Worm (Caenorhabditis elegans): Measurements from ENCODE around the gene Y116A8C.25.
A peak's percentile ranks its signal among the peaks of the same experiment; 100 is the strongest.

Y116A8C.25 gene

DNA sequence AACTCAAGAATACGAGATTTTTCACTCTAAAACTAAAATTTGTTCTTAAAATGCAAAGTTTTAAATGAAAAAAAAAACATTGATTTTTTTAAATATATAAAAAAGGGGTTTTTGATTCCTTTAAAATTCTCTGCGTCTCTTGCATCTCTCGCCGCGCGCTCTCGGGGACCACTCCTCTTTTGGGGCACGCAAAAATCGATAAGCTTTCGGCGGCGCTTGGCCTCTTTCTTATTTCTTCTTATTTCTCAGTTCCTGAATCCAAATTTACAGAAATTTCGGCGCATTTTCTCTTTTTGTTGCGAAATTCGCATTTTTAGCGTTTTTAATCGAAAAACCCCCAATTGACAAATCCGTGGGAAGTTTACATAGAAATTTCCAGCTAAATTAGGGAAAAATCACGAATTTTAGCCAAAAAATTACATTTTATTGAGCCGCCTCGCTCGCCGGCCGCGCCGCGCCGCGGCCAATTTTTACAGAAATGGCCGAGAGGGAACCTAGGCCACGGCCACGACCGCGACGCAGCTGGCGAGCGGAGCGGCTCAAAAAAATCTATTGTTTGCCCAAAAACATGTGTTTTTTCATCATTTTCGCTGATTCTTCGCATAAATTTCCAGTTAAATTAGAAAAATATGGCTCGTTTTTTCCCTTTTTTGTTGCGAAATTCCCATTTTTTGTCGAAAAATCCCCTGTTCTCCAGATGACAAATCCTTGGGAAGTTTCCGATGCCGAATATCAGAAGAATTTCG, 40.6 kb upstream of the Y116A8C.25 start, which contains the start of gene itsn-1:
TSS of gene itsn-1 (plus strand) at position 696 of the 746 bp plus-strand sequence.
- TF ChIP-seq egl-27 (tag; optimal IDR thresholded peaks at IDR 0.05), result no peak
- TF ChIP-seq lin-13 (GFP tag; optimal IDR thresholded peaks at IDR 0.05), result no peak
- TF ChIP-seq blmp-1 (tag; optimal IDR thresholded peaks at IDR 0.05; ENCODE audit: insufficient read depth), result no peak
- TF ChIP-seq lsy-2 (tag; optimal IDR thresholded peaks at IDR 0.05), result no peak
- TF ChIP-seq sma-9 (GFP tag; optimal IDR thresholded peaks at IDR 0.05), result no peak
- TF ChIP-seq sma-9 (tag; optimal IDR thresholded peaks at IDR 0.05), result no peak
- TF ChIP-seq unc-39 (tag; optimal IDR thresholded peaks at IDR 0.05), result no peak
- TF ChIP-seq nhr-129 (tag; optimal IDR thresholded peaks at IDR 0.05), result no peak
- TF ChIP-seq nhr-77 (tag; optimal IDR thresholded peaks at IDR 0.05), result no peak
- no peak for TF ChIP-seq nhr-237 (tag; optimal IDR thresholded peaks at IDR 0.05)
- TF ChIP-seq ceh-16 (tag; optimal IDR thresholded peaks at IDR 0.05), result no peak
- no peak for TF ChIP-seq unc-55 (GFP tag; optimal IDR thresholded peaks at IDR 0.05)

DNA sequence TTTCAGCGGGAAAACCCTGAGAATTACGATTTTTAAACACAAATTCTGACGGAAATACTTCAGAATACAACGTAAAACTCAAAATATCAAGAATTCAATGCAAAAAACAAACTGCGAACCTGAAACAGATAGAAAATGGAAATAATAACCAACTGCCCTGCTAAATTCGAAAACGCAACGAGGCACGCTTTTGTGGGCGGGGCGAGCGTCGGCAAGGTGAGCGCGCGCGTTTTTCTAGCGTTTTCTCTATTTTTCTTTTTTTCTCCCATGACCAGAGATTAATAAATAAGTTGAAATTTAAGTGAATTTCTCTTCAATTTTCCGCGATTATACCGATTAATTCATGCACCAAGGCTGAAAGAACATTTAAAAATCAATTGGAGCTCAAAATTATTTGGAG, 40.0 kb upstream of the Y116A8C.25 start, which contains the start of gene uaf-2:
TSS of gene uaf-2 (minus strand) at position 183 of the 400 bp plus-strand sequence.
- TF ChIP-seq lin-39 (tag; optimal IDR thresholded peaks at IDR 0.05), result no peak
- no peak for TF ChIP-seq lin-13 (GFP tag; optimal IDR thresholded peaks at IDR 0.05)
- peak; percentile 6 for TF ChIP-seq crh-2 (tag; optimal IDR thresholded peaks at IDR 0.05)
- TF ChIP-seq nhr-77 (tag; optimal IDR thresholded peaks at IDR 0.05), result no peak
- TF ChIP-seq nhr-6 (tag; optimal IDR thresholded peaks at IDR 0.05), result no peak
- TF ChIP-seq nhr-129 (tag; optimal IDR thresholded peaks at IDR 0.05), result peak; percentile 22
- TF ChIP-seq elt-1 (tag; optimal IDR thresholded peaks at IDR 0.05), result no peak
- no peak for TF ChIP-seq alr-1 (tag; optimal IDR thresholded peaks at IDR 0.05)
- TF ChIP-seq mbf-1 (tag; optimal IDR thresholded peaks at IDR 0.05), result no peak
- TF ChIP-seq sma-3 (GFP tag; optimal IDR thresholded peaks at IDR 0.05), result peak; percentile 36
- TF ChIP-seq R02D3.7 (tag; optimal IDR thresholded peaks at IDR 0.05), result no peak
- TF ChIP-seq unc-55 (GFP tag; optimal IDR thresholded peaks at IDR 0.05), result peak; percentile 54
- peak; percentile 22 for TF ChIP-seq C34F6.9 (tag; optimal IDR thresholded peaks at IDR 0.05)
- no peak for TF ChIP-seq sem-4 (tag; optimal IDR thresholded peaks at IDR 0.05)
- TF ChIP-seq nhr-23 (tag; optimal IDR thresholded peaks at IDR 0.05), result no peak
- no peak for TF ChIP-seq unc-39 (tag; optimal IDR thresholded peaks at IDR 0.05)
- TF ChIP-seq gmeb-1 (tag; optimal IDR thresholded peaks at IDR 0.05), result peak; percentile 10

DNA sequence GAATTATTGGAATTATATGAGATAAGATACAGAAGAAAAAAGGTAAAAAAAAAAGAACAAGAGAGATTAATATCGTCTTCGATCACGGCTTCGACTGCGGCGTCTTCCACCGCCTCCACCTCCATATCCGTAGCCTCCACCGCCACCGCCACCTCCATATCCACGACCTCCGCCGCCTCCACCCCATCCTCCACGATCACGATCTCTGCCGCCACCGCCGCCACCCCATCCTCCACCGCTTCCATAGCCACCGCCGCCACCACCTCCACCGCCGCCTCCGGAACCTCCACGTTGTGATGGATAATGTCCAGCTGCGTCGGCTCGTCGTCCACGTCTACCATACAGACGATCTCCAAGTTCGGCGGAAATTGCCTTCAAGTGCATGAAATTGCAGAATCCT, 38.3 kb upstream of the Y116A8C.25 start:
- no peak for TF ChIP-seq mbf-1 (tag; optimal IDR thresholded peaks at IDR 0.05)

DNA sequence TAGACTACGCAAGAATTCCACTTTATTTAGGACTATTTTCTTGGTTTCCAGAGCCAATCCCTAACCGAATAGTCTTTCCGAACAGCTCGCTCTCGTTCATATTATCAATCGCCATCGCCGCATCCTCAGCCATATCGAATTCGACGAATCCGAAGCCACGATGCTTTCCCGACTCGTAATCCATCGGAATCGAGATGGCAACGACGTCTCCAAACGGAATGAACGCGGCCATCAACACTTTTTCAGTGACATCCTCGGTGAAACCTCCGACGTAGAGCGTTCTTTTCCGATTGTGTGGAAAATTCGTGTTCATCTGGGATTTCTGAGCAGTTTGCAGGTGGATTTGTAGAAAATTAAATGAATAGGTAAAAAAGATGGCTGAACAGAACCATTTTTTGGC, 37.8 kb upstream of the Y116A8C.25 start, which contains the start of gene cyn-13:
TSS of gene cyn-13 (minus strand) at position 313 of the 400 bp plus-strand sequence.
- no peak for TF ChIP-seq lsy-2 (tag; optimal IDR thresholded peaks at IDR 0.05)
- TF ChIP-seq egl-27 (tag; optimal IDR thresholded peaks at IDR 0.05), result no peak
- no peak for TF ChIP-seq nhr-129 (tag; optimal IDR thresholded peaks at IDR 0.05)
- no peak for TF ChIP-seq sma-3 (GFP tag; optimal IDR thresholded peaks at IDR 0.05)
- no peak for TF ChIP-seq blmp-1 (tag; optimal IDR thresholded peaks at IDR 0.05; ENCODE audit: insufficient read depth)
- no peak for TF ChIP-seq ceh-16 (tag; optimal IDR thresholded peaks at IDR 0.05)
- no peak for TF ChIP-seq lin-39 (tag; optimal IDR thresholded peaks at IDR 0.05)
- no peak for TF ChIP-seq mbf-1 (tag; optimal IDR thresholded peaks at IDR 0.05)
- no peak for TF ChIP-seq gmeb-1 (tag; optimal IDR thresholded peaks at IDR 0.05)
- no peak for TF ChIP-seq mdl-1 (tag; optimal IDR thresholded peaks at IDR 0.05)
- TF ChIP-seq ztf-1 (GFP tag; conservative IDR thresholded peaks at IDR 0.05), result no peak

DNA sequence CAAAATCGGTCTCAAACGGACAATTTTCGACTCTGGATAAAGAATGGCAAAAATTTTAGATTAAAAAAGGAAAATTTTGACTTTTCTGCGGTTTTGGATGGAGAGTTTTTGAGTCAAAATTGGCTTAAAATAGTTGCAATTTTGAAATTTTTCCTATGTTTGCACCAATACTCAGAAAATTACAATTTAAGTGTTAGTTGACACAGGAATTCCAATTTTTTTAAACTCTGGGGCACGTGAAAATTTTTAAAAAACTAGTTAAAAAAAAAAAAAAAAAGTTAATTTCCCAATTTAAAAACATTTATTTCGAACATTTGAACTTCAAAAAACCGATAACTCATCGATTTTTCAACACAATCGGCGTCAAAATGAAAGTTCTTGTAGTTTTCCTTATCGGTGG, 33.3 kb upstream of the Y116A8C.25 start, which contains the start of gene Y116A8C.33:
TSS of gene Y116A8C.33 (plus strand) at position 301 of the 400 bp plus-strand sequence.
- TF ChIP-seq nhr-77 (tag; optimal IDR thresholded peaks at IDR 0.05) (no peak), zag-1 (tag; optimal IDR thresholded peaks at IDR 0.05) (no peak), ZK546.5 (tag; optimal IDR thresholded peaks at IDR 0.05) (no peak), sma-9 (GFP tag; optimal IDR thresholded peaks at IDR 0.05) (no peak), sma-9 (tag; optimal IDR thresholded peaks at IDR 0.05) (no peak), blmp-1 (tag; optimal IDR thresholded peaks at IDR 0.05; ENCODE audit: insufficient read depth) (no peak), lin-39 (tag; optimal IDR thresholded peaks at IDR 0.05) (no peak), peb-1 (tag; optimal IDR thresholded peaks at IDR 0.05) (no peak), lin-11 (tag; optimal IDR thresholded peaks at IDR 0.05) (no peak), nhr-12 (tag; optimal IDR thresholded peaks at IDR 0.05) (no peak), aly-2 (tag; optimal IDR thresholded peaks at IDR 0.05) (no peak), lsy-2 (tag; optimal IDR thresholded peaks at IDR 0.05) (no peak), sma-3 (GFP tag; optimal IDR thresholded peaks at IDR 0.05) (no peak), lin-13 (GFP tag; optimal IDR thresholded peaks at IDR 0.05) (no peak), ceh-16 (tag; optimal IDR thresholded peaks at IDR 0.05) (no peak)

All from whole organism, L2 larva.